Fruit fly (Drosophila melanogaster) whole organism, adult: ENCODE measurements around the gene mgl.
A peak's percentile ranks its signal among the peaks of the same experiment; 100 is the strongest.

Source experiments
- CG11617 ChIP-seq: fragments of 200-800 bp; sonication (Bioruptor generic); optimal IDR thresholded peaks from 2 replicates; lab custom pipeline; 2017; ENCODE audit warnings: mild to moderate bottlenecking, missing biosample characterization, missing genetic modification reagents, missing genetic modification characterization
- CG12768 ChIP-seq: fragments of 200-800 bp; sonication (Bioruptor generic); optimal IDR thresholded peaks from 2 replicates; lab custom pipeline; 2017; ENCODE audit warnings: missing biosample characterization, missing genetic modification characterization, mild to moderate bottlenecking, moderate library complexity, missing genetic modification reagents
- CG14711 ChIP-seq: fragments of 200-800 bp; sonication (Bioruptor generic); optimal IDR thresholded peaks from 2 replicates; lab custom pipeline; 2018; ENCODE audit warnings: missing biosample characterization, mild to moderate bottlenecking, missing genetic modification characterization, moderate library complexity
- CG1620 ChIP-seq: fragments of 200-800 bp; sonication (Bioruptor generic); optimal IDR thresholded peaks from 2 replicates; lab custom pipeline; 2016; ENCODE audit warnings: missing biosample characterization, missing genetic modification characterization
- CG33017 ChIP-seq: fragments of 200-800 bp; sonication (Bioruptor generic); optimal IDR thresholded peaks from 2 replicates; lab custom pipeline; 2018; ENCODE audit warnings: missing biosample characterization, mild to moderate bottlenecking, missing genetic modification characterization, moderate library complexity
- CG5204 ChIP-seq: fragments of 200-800 bp; sonication (Bioruptor generic); optimal IDR thresholded peaks from 2 replicates; lab custom pipeline; 2016; ENCODE audit warnings: missing biosample characterization, missing genetic modification characterization
- CG7045 ChIP-seq: fragments of 200-800 bp; sonication (Bioruptor generic); optimal IDR thresholded peaks from 2 replicates; lab custom pipeline; 2017; ENCODE audit warnings: missing biosample characterization, mild to moderate bottlenecking, missing genetic modification characterization
- CG7101 ChIP-seq: fragments of 200-800 bp; sonication (Bioruptor generic); optimal IDR thresholded peaks from 2 replicates; lab custom pipeline; 2018; ENCODE audit warnings: missing biosample characterization, mild to moderate bottlenecking, missing genetic modification characterization, moderate library complexity
- Clk ChIP-seq: fragments of 200-800 bp; sonication (Bioruptor generic); optimal IDR thresholded peaks from 2 replicates; lab custom pipeline; 2017; ENCODE audit warnings: missing biosample characterization, missing genetic modification characterization
- Crg-1 ChIP-seq: fragments of 200-800 bp; sonication (Bioruptor generic); optimal IDR thresholded peaks from 2 replicates; lab custom pipeline; 2016; ENCODE audit warnings: missing biosample characterization, missing genetic modification characterization
- Hr96 ChIP-seq: fragments of 200-800 bp; sonication (Bioruptor generic); optimal IDR thresholded peaks from 2 replicates; lab custom pipeline; 2016; ENCODE audit warnings: missing biosample characterization, missing genetic modification characterization
- Mnt ChIP-seq: fragments of 200-800 bp; sonication (Bioruptor generic); optimal IDR thresholded peaks from 2 replicates; lab custom pipeline; 2016; ENCODE audit warnings: missing biosample characterization, mild to moderate bottlenecking, missing genetic modification characterization
- bab1 ChIP-seq: fragments of 200-800 bp; sonication (Bioruptor generic); optimal IDR thresholded peaks from 3 replicates; lab custom pipeline; 2019; ENCODE audit warnings: missing biosample characterization, mild to moderate bottlenecking, missing genetic modification characterization, moderate library complexity
- cic ChIP-seq: fragments of 200-800 bp; sonication (Bioruptor generic); optimal IDR thresholded peaks from 2 replicates; lab custom pipeline; 2017; ENCODE audit warnings: missing biosample characterization, mild to moderate bottlenecking, missing genetic modification characterization, moderate library complexity
- cnc ChIP-seq, 2 experiments: fragments of >200 bp; optimal IDR thresholded peaks; 2 replicates each; lab custom pipeline; 2017
- kay ChIP-seq: fragments of 200-800 bp; sonication (Bioruptor generic); peaks from one replicate; lab custom pipeline; 2016; ENCODE audit warnings: missing biosample characterization, missing genetic modification characterization, borderline replicate concordance
- ovo ChIP-seq: fragments of 200-800 bp; sonication (Bioruptor generic); optimal IDR thresholded peaks from 2 replicates; lab custom pipeline; 2016; ENCODE audit warnings: missing biosample characterization, missing genetic modification characterization
- pad ChIP-seq: fragments of 200-800 bp; sonication (Bioruptor generic); optimal IDR thresholded peaks from 3 replicates; lab custom pipeline; 2017; ENCODE audit warnings: missing biosample characterization, missing genetic modification characterization, mild to moderate bottlenecking, moderate library complexity, missing genetic modification reagents
- tj ChIP-seq: fragments of 200-800 bp; sonication (Bioruptor generic); optimal IDR thresholded peaks from 3 replicates; lab custom pipeline; 2017; ENCODE audit warnings: missing biosample characterization, mild to moderate bottlenecking, missing genetic modification characterization, moderate library complexity
- toe ChIP-seq: fragments of 200-800 bp; sonication (Bioruptor generic); optimal IDR thresholded peaks from 2 replicates; lab custom pipeline; 2016; ENCODE audit warnings: missing biosample characterization, missing genetic modification characterization

The mgl gene

dm6 chrX:9343480-9344477 is 156.2 kb downstream of the mgl start:
- TF ChIP-seq ovo (GFP tag; lab: Kevin White, UChicago) (no peak), pad (GFP tag; lab: Kevin White, UChicago) (peak; percentile 52), Mnt (peak; percentile 24), CG12768 (GFP tag; lab: Kevin White, UChicago) (peak; percentile 62), CG11617 (GFP tag; lab: Kevin White, UChicago) (peak; percentile 53), Hr96 (GFP tag; lab: Kevin White, UChicago) (peak; percentile 71), bab1 (GFP tag; lab: Kevin White, UChicago) (peak; percentile 86), CG7045 (GFP tag; lab: Kevin White, UChicago) (peak; percentile 76), Clk (GFP tag; lab: Kevin White, UChicago) (peak; percentile 47), cnc (optimal IDR thresholded peaks at IDR 0.05; lab: Kevin White, UChicago) (no peak), CG5204 (GFP tag; lab: Kevin White, UChicago) (peak; percentile 18), CG1620 (GFP tag; lab: Kevin White, UChicago) (no peak), CG14711 (peak; percentile 84), Crg-1 (GFP tag; lab: Kevin White, UChicago) (peak; percentile 43), tj (peak; percentile 60), CG33017 (tag; lab: Kevin White, UChicago) (peak; percentile 79), CG7101 (tag; lab: Kevin White, UChicago) (peak; percentile 91), cic (no peak), kay (GFP tag; lab: Kevin White, UChicago) (peak; percentile 91), toe (GFP tag; lab: Kevin White, UChicago) (no peak)

DNA sequence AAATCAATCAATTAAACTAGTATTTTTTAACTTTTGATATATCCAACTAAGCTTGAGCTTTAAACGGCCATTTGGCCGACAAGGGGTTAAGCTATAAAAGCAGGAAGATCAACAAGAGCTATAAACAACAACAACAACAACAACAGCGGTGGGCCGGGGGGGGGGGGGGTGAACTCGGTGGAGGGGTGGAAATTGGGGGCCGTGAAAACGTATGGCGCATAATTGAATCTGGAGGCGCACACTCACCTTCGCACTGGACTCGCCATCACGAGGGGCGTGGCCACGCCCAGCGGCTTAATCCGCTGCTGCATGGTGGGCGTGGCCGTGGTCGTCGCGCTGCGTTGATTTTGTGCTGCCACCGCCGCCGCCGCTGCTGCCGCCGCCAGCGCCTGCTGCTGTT is 167.7 kb downstream of the mgl start:
- TF ChIP-seq Crg-1 (GFP tag; lab: Kevin White, UChicago), result no peak
- TF ChIP-seq CG5204 (GFP tag; lab: Kevin White, UChicago), result no peak
- TF ChIP-seq bab1 (GFP tag; lab: Kevin White, UChicago), result no peak
- no peak for TF ChIP-seq tj
- TF ChIP-seq cnc (optimal IDR thresholded peaks at IDR 0.05; lab: Kevin White, UChicago), result no peak
- no peak for TF ChIP-seq pad (GFP tag; lab: Kevin White, UChicago)
- TF ChIP-seq CG7101 (tag; lab: Kevin White, UChicago), result no peak
- TF ChIP-seq cic, result no peak
- no peak for TF ChIP-seq CG1620 (GFP tag; lab: Kevin White, UChicago)
- no peak for TF ChIP-seq kay (GFP tag; lab: Kevin White, UChicago)
- no peak for TF ChIP-seq CG14711
- no peak for TF ChIP-seq Mnt
- TF ChIP-seq CG12768 (GFP tag; lab: Kevin White, UChicago), result no peak
- TF ChIP-seq CG33017 (tag; lab: Kevin White, UChicago), result no peak
- TF ChIP-seq Clk (GFP tag; lab: Kevin White, UChicago), result no peak
- TF ChIP-seq toe (GFP tag; lab: Kevin White, UChicago), result no peak
- no peak for TF ChIP-seq CG11617 (GFP tag; lab: Kevin White, UChicago)
- TF ChIP-seq ovo (GFP tag; lab: Kevin White, UChicago), result no peak

dm6 chrX:9330387-9330786 is 169.5 kb downstream of the mgl start, which contains the start of gene CG34450:
CG34450 (minus strand) TSS chrX:9330487.
- TF ChIP-seq Mnt (no peak), pad (GFP tag; lab: Kevin White, UChicago) (no peak), kay (GFP tag; lab: Kevin White, UChicago) (no peak), CG14711 (no peak), Hr96 (GFP tag; lab: Kevin White, UChicago) (no peak), CG7045 (GFP tag; lab: Kevin White, UChicago) (no peak), CG7101 (tag; lab: Kevin White, UChicago) (no peak), CG12768 (GFP tag; lab: Kevin White, UChicago) (no peak), Crg-1 (GFP tag; lab: Kevin White, UChicago) (no peak), tj (no peak), CG1620 (GFP tag; lab: Kevin White, UChicago) (no peak), ovo (GFP tag; lab: Kevin White, UChicago) (no peak), Clk (GFP tag; lab: Kevin White, UChicago) (no peak)

- TF ChIP-seq CG1620 (GFP tag; lab: Kevin White, UChicago), result peak; percentile 17
- peak; percentile 52 for TF ChIP-seq bab1 (GFP tag; lab: Kevin White, UChicago)
- TF ChIP-seq pad (GFP tag; lab: Kevin White, UChicago), result no peak
- no peak for TF ChIP-seq CG11617 (GFP tag; lab: Kevin White, UChicago)
- TF ChIP-seq Crg-1 (GFP tag; lab: Kevin White, UChicago), result no peak
- peak; percentile 21 for TF ChIP-seq tj
- no peak for TF ChIP-seq Clk (GFP tag; lab: Kevin White, UChicago)
- TF ChIP-seq ovo (GFP tag; lab: Kevin White, UChicago), result no peak
- no peak for TF ChIP-seq CG7045 (GFP tag; lab: Kevin White, UChicago)
- TF ChIP-seq CG5204 (GFP tag; lab: Kevin White, UChicago), result no peak
- no peak for TF ChIP-seq CG14711
- no peak for TF ChIP-seq CG33017 (tag; lab: Kevin White, UChicago)
- peak; percentile 89 for TF ChIP-seq Mnt
- TF ChIP-seq Hr96 (GFP tag; lab: Kevin White, UChicago), result no peak
- no peak for TF ChIP-seq cic
- no peak for TF ChIP-seq kay (GFP tag; lab: Kevin White, UChicago)
- TF ChIP-seq CG7101 (tag; lab: Kevin White, UChicago), result no peak
- TF ChIP-seq toe (GFP tag; lab: Kevin White, UChicago), result no peak
- TF ChIP-seq CG12768 (GFP tag; lab: Kevin White, UChicago), result no peak
- no peak for TF ChIP-seq cnc (optimal IDR thresholded peaks at IDR 0.05; lab: Kevin White, UChicago)
These were observed 180.8 kb downstream of the mgl start, which contains the start of the genes c12.1 and c12.2 for dm6 chrX:9319140-9319539. c12.1 (minus strand) TSS chrX:9319223. c12.2 (plus strand) TSS chrX:9319359.
